Worm (Caenorhabditis elegans): ENCODE measurements around the gene F32G8.3.

DNA sequence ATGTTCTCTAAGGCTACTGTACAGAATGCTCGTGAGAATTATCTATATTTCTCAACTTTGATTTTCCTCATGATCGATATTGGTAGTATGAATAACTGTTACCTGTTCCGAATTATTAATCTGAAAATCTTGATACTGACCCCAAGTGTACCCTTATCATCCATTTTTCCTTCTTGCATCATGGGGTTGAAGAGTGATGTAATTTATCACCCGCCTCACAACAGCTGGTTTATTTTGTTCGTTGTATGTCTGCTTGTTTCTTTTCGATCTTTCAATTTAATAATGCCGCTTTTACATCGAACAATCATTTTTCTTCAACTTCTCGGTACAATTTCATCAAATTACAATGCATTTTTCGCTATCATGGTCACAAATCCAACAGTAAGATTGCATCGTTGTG is 46.3 kb downstream of the F32G8.3 start, which contains the start of gene C35A5.6:
- TF ChIP-seq lag-1 (GFP tag; IDR thresholded peaks at IDR 0.05) = no peak
- no peak for TF ChIP-seq cebp-2 (GFP tag; IDR thresholded peaks at IDR 0.05)
